Worm (Caenorhabditis elegans) whole organism, L1 larva: ENCODE results near the gene Y14H12B.2.

Experiments
- ceh-82 ChIP-seq, 3 experiments: fragments of 150-350 bp in 1 of 3; sonication (generic microtip) in 2 of 3; optimal IDR thresholded peaks; 2 replicates each; lab custom pipeline; 2014 to 2017; ENCODE audit warnings: missing biosample characterization in 3 of 3, missing genetic modification characterization in 3 of 3
- ces-1 ChIP-seq: fragments of 150-350 bp; optimal IDR thresholded peaks from 2 replicates; lab custom pipeline; 2014; ENCODE audit warnings: missing biosample characterization, missing genetic modification reagents, missing genetic modification characterization
- nhr-12 ChIP-seq: sonication (generic microtip); optimal IDR thresholded peaks from 2 replicates; lab custom pipeline; 2017; ENCODE audit warnings: missing biosample characterization, missing genetic modification characterization
- nhr-76 ChIP-seq: sonication (generic microtip); optimal IDR thresholded peaks from 2 replicates; lab custom pipeline; 2017; ENCODE audit warnings: missing biosample characterization, missing genetic modification characterization
- zag-1 ChIP-seq: fragments of 150-350 bp; optimal IDR thresholded peaks from 2 replicates; lab custom pipeline; 2014; ENCODE audit warnings: missing biosample characterization, missing genetic modification characterization

- TF ChIP-seq ceh-82 (tag; optimal IDR thresholded peaks at IDR 0.05; lab: Kevin White, UChicago): no peak
- no peak for TF ChIP-seq ces-1 (GFP tag; lab: Kevin White, UChicago)
- no peak for TF ChIP-seq nhr-12 (tag; lab: Kevin White, UChicago)
- no peak for TF ChIP-seq nhr-76 (tag; lab: Kevin White, UChicago)
- no peak for TF ChIP-seq zag-1 (tag; lab: Kevin White, UChicago)
Measured at ce11 chrII:3910737-3911136, 22.8 kb downstream of the Y14H12B.2 start, which contains the start of gene bcmo-2.
